Fruit fly (Drosophila melanogaster): Measurements from ENCODE around the gene CG12992.
A peak's percentile ranks its signal among the peaks of the same experiment; 100 is the strongest.

CG12992 gene

dm6 chrX:17566128-17566527 is 22.5 kb upstream of the CG12992 start:
- TF ChIP-seq CG8478 (optimal IDR thresholded peaks at IDR 0.05): no peak
- TF ChIP-seq EcR (GFP tag; optimal IDR thresholded peaks at IDR 0.05): peak in 1 of 2 experiments; percentile 68
- no peak for TF ChIP-seq usp (GFP tag; optimal IDR thresholded peaks at IDR 0.05)
- no peak for TF ChIP-seq pan (optimal IDR thresholded peaks at IDR 0.05)
- TF ChIP-seq psq (optimal IDR thresholded peaks at IDR 0.05): no peak
- no peak for TF ChIP-seq Dll (optimal IDR thresholded peaks at IDR 0.05)

dm6 chrX:17569128-17569527 is 19.5 kb upstream of the CG12992 start, which contains the start of gene ppk23:
Gene ppk23, minus strand, starts transcription at chrX:17569228.
- TF ChIP-seq pan (optimal IDR thresholded peaks at IDR 0.05): no peak
- TF ChIP-seq Dll (optimal IDR thresholded peaks at IDR 0.05): no peak
- no peak for TF ChIP-seq psq (optimal IDR thresholded peaks at IDR 0.05)
- no peak for TF ChIP-seq EcR (GFP tag; optimal IDR thresholded peaks at IDR 0.05)
- TF ChIP-seq CG8478 (optimal IDR thresholded peaks at IDR 0.05): no peak
- no peak for TF ChIP-seq usp (GFP tag; optimal IDR thresholded peaks at IDR 0.05)

dm6 chrX:17570912-17571609 is 17.6 kb upstream of the CG12992 start:
- TF ChIP-seq Dll (optimal IDR thresholded peaks at IDR 0.05) (no peak), pan (optimal IDR thresholded peaks at IDR 0.05) (peak; percentile 87)

DNA sequence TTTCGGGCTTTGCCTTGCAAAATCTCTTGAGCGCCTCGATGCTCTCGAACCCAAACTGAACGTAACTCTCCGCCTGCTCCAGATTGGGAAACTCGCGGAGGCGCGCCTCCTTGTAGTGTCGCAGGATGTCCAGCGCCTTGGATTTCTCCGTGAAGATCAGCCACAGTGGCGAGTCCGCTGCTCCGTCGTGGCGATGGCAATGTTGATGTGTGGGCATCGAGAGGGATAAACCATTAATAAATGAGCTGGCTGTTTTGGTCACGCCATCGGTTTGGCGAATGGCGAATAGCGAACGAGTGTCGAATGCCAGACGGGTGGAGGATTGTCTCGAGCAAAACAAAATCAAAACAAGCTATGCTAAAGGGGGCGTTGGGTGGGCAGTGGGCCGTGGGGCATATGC is 12.8 kb upstream of the CG12992 start:
- TF ChIP-seq EcR (GFP tag; optimal IDR thresholded peaks at IDR 0.05) (no peak), psq (optimal IDR thresholded peaks at IDR 0.05) (no peak), CG8478 (optimal IDR thresholded peaks at IDR 0.05) (no peak), usp (GFP tag; optimal IDR thresholded peaks at IDR 0.05) (no peak), pan (optimal IDR thresholded peaks at IDR 0.05) (no peak), Dll (optimal IDR thresholded peaks at IDR 0.05) (no peak)

DNA sequence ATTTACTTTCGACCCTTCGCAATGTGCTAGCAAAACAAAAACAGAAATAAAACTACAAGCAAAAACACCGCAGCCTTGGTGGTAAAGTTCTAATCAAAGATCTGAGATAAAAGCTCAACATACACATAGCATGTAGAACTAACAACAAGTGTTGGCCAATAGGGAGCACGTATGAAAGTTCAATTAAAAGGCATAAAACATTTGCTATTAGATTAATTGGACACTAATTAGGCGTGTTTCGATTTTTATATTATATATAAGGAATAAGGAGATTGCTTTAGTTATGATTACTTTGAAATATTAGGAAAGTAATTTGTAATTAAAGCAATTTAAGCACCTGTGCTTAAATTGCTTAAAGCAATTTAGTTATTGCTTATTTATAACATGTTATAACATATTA is 12.1 kb upstream of the CG12992 start:
- TF ChIP-seq pan (optimal IDR thresholded peaks at IDR 0.05) (no peak), usp (GFP tag; optimal IDR thresholded peaks at IDR 0.05) (no peak), Dll (optimal IDR thresholded peaks at IDR 0.05) (no peak), EcR (GFP tag; optimal IDR thresholded peaks at IDR 0.05) (no peak), psq (optimal IDR thresholded peaks at IDR 0.05) (no peak), CG8478 (optimal IDR thresholded peaks at IDR 0.05) (no peak)

DNA sequence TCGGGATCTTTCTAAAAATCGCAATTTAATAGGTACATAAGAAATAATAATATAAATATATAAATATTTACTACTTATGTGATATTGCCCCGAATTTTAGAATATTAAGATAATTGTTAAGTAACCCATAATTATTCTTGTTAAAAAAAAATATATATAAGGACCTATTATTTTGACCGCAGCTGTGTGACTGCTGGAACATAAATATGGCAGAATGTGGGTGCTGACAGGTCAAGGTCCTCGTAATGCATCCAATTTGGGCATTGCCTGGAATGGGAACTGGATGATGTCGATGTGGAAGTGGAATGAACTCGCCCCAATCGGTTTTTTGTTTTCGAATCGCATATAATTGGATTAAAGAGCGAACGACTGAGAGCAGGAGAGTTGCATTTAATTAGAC is 11.3 kb upstream of the CG12992 start:
- TF ChIP-seq EcR (GFP tag; optimal IDR thresholded peaks at IDR 0.05): no peak
- no peak for TF ChIP-seq usp (GFP tag; optimal IDR thresholded peaks at IDR 0.05)
- no peak for TF ChIP-seq Dll (optimal IDR thresholded peaks at IDR 0.05)
- TF ChIP-seq pan (optimal IDR thresholded peaks at IDR 0.05): no peak
- no peak for TF ChIP-seq CG8478 (optimal IDR thresholded peaks at IDR 0.05)
- no peak for TF ChIP-seq psq (optimal IDR thresholded peaks at IDR 0.05)

- TF ChIP-seq Dll (optimal IDR thresholded peaks at IDR 0.05) (no peak), pan (optimal IDR thresholded peaks at IDR 0.05) (peak; percentile 89), usp (GFP tag; optimal IDR thresholded peaks at IDR 0.05) (no peak), EcR (GFP tag; optimal IDR thresholded peaks at IDR 0.05) (no peak), psq (optimal IDR thresholded peaks at IDR 0.05) (no peak), CG8478 (optimal IDR thresholded peaks at IDR 0.05) (no peak)
Measured at dm6 chrX:17578124-17578523, 10.5 kb upstream of the CG12992 start.

DNA sequence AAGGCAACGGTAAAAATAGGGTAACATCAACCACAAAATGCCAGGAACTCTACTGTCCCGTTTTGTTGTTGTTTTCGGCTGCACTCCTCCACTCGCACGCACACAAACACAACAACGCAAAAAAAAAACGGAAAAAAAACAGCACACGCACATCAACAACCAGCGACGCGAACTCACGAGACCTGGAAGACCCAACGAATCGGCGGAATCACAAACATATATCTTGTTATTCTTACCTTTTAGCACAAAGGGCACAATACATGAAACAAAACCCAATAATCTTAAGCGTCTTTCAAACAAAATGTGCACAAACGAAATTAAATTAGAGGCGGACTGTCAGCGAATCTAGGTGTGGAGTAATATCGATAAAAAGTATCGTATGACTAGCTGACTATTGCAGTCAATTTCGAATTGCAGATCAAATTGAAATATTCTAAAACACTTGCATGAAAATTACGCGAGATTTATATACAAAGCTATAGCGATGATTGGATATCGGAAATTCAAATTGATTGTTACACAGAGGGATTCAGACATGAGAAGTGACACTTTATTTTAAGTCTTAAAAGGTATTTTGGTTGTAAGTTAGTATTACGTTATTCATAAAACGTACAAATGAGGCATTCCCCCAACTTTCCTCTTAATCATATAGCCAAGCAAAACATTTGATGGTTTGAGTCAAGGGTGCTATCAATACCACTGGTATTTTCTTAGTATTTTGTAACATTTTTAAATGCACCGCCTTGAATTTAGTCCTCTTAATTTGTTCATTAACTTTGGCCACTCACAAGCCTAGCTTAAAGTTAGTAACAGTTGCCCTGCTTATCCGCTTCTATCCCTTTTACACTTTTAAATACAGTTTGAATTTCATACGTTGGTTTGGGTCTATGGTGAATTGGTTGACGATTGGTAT is 9.5 kb upstream of the CG12992 start, which contains the start of gene Ankle2:
Ankle2 (minus strand) TSS at position 361 of the 913 bp plus-strand sequence.
- TF ChIP-seq usp (GFP tag; optimal IDR thresholded peaks at IDR 0.05) (no peak), pan (optimal IDR thresholded peaks at IDR 0.05) (no peak), psq (optimal IDR thresholded peaks at IDR 0.05) (no peak), CG8478 (optimal IDR thresholded peaks at IDR 0.05) (no peak), EcR (GFP tag; optimal IDR thresholded peaks at IDR 0.05) (no peak), Dll (optimal IDR thresholded peaks at IDR 0.05) (no peak)

dm6 chrX:17579782-17580451 is 8.7 kb upstream of the CG12992 start, which contains the start of gene CG12991:
Gene CG12991, plus strand, starts transcription at chrX:17579861.
- TF ChIP-seq psq (optimal IDR thresholded peaks at IDR 0.05) (no peak), CG8478 (optimal IDR thresholded peaks at IDR 0.05) (no peak), Dll (optimal IDR thresholded peaks at IDR 0.05) (no peak), usp (GFP tag; optimal IDR thresholded peaks at IDR 0.05) (no peak), pan (optimal IDR thresholded peaks at IDR 0.05) (no peak), EcR (GFP tag; optimal IDR thresholded peaks at IDR 0.05) (no peak)

- TF ChIP-seq usp (GFP tag; optimal IDR thresholded peaks at IDR 0.05) (no peak), Dll (optimal IDR thresholded peaks at IDR 0.05) (no peak), EcR (GFP tag; optimal IDR thresholded peaks at IDR 0.05) (no peak)
Measured at dm6 chrX:17580954-17581353, 7.7 kb upstream of the CG12992 start.

- TF ChIP-seq pan (optimal IDR thresholded peaks at IDR 0.05) (peak; percentile 64), CG8478 (optimal IDR thresholded peaks at IDR 0.05) (no peak), EcR (GFP tag; optimal IDR thresholded peaks at IDR 0.05) (no peak), usp (GFP tag; optimal IDR thresholded peaks at IDR 0.05) (no peak), Dll (optimal IDR thresholded peaks at IDR 0.05) (no peak), psq (optimal IDR thresholded peaks at IDR 0.05) (no peak)
Measured at dm6 chrX:17581606-17582281, 6.9 kb upstream of the CG12992 start.

All from whole organism.